Worm (Caenorhabditis elegans): ENCODE data around the gene Y32G9A.3.

DNA sequence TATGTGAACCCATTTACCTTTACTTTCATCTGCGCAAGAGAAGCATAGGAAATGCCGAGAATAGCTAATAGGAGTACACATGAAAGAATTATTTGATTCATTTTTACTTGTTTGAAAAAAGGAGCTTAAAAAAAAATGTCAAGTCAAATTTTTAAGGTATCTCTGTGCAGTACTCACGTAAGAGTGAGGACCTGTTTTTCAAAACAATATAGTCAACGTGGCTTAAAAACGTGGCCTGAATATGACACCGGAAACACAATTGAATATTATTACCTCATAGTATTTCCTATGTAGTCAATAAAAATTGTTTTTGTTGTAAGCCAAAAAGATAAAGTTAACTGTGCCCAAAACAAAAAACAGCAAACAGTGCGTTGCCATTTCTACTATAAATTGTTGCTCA is 8.9 kb downstream of the Y32G9A.3 start, which contains the start of gene Y32G9A.12:
- TF ChIP-seq flt-1 (GFP tag; IDR thresholded peaks at IDR 0.05) (no peak), ztf-23 (GFP tag; IDR thresholded peaks at IDR 0.05) (no peak), med-1 (GFP tag; optimal IDR thresholded peaks at IDR 0.05; ENCODE audit: insufficient read depth) (no peak), T22C8.4 (GFP tag; IDR thresholded peaks at IDR 0.05) (no peak), ref-1 (GFP tag; conservative IDR thresholded peaks at IDR 0.05) (no peak), cog-1 (tag; optimal IDR thresholded peaks at IDR 0.05) (no peak), tab-1 (GFP tag; IDR thresholded peaks at IDR 0.05) (no peak)

Measured in whole organism, midembryonic.